Worm (Caenorhabditis elegans) whole organism, L1 larva: ENCODE measurements around the gene T15B7.8.
A peak's percentile ranks its signal among the peaks of the same experiment; 100 is the strongest.

Experiments
- C04F5.9 ChIP-seq: sonication (generic microtip); optimal IDR thresholded peaks from 2 replicates; lab custom pipeline; 2016; ENCODE audit warnings: missing genetic modification characterization, missing compliant biosample characterization
- C34B4.2 ChIP-seq: sonication (generic microtip); optimal IDR thresholded peaks from 2 replicates; lab custom pipeline; 2017; ENCODE audit warnings: mild to moderate bottlenecking, missing genetic modification characterization, missing compliant biosample characterization
- Y116A8C.19 ChIP-seq: sonication (generic microtip); optimal IDR thresholded peaks from 2 replicates; lab custom pipeline; 2016; ENCODE audit warnings: missing compliant biosample characterization, missing genetic modification characterization, borderline replicate concordance
- aha-1 ChIP-seq: fragments of 150-350 bp; optimal IDR thresholded peaks from 2 replicates; lab custom pipeline; 2014; ENCODE audit warnings: missing biosample characterization, missing genetic modification characterization
- aly-2 ChIP-seq: fragments of 150-350 bp; optimal IDR thresholded peaks from 2 replicates; lab custom pipeline; 2014; ENCODE audit warnings: missing biosample characterization, missing genetic modification characterization
- ama-1 ChIP-seq: fragments of 150-350 bp; optimal IDR thresholded peaks from 2 replicates; lab custom pipeline; 2014
- ceh-63 ChIP-seq: fragments of 200-800 bp; sonication (Bioruptor generic); optimal IDR thresholded peaks from 2 replicates; lab custom pipeline; 2018; ENCODE audit warnings: mild to moderate bottlenecking, missing genetic modification characterization, missing compliant biosample characterization
- dsc-1 ChIP-seq: sonication (generic microtip); optimal IDR thresholded peaks from 2 replicates; lab custom pipeline; 2016; ENCODE audit warnings: mild to moderate bottlenecking, missing genetic modification characterization, missing compliant biosample characterization
- efl-1 ChIP-seq, 4 experiments: fragments of 150-350 bp; optimal IDR thresholded peaks in 3 of 4; peaks in 1 of 4; 1 replicate in 1 of 4; 2 replicates in 3 of 4; lab custom pipeline; 2014; ENCODE audit warnings: missing biosample characterization in 2 of 4, missing genetic modification characterization in 2 of 4, missing genetic modification reagents in 2 of 4
- egl-13 ChIP-seq: sonication (generic microtip); optimal IDR thresholded peaks from 2 replicates; lab custom pipeline; 2016; ENCODE audit warnings: missing genotype, missing genetic modification reagents, missing genetic modification characterization, missing compliant biosample characterization
- egl-27 ChIP-seq, 2 experiments: fragments of 150-350 bp in 1 of 2; sonication (generic microtip); optimal IDR thresholded peaks; 3 replicates each; lab custom pipeline; 2017 to 2018; ENCODE audit warnings: missing biosample characterization in 2 of 2, missing genetic modification characterization in 2 of 2, missing genetic modification reagents in 2 of 2
- elt-2 ChIP-seq: sonication (generic microtip); optimal IDR thresholded peaks from 2 replicates; lab custom pipeline; 2016; ENCODE audit warnings: missing genetic modification characterization, mild to moderate bottlenecking, inconsistent platforms, missing compliant biosample characterization, missing genetic modification reagents
- ets-5 ChIP-seq: fragments of 200-800 bp; sonication (Bioruptor generic); IDR thresholded peaks from 2 replicates; pipeline ENCODE4 v1.3.6; 2022; ENCODE audit warnings: missing genetic modification characterization, missing compliant biosample characterization
- fkh-8 ChIP-seq: sonication (generic microtip); optimal IDR thresholded peaks from 2 replicates; lab custom pipeline; 2016; ENCODE audit warnings: mild to moderate bottlenecking, missing genetic modification characterization, missing compliant biosample characterization
- hlh-4 ChIP-seq: sonication (generic microtip); optimal IDR thresholded peaks from 2 replicates; lab custom pipeline; 2016; ENCODE audit warnings: mild to moderate bottlenecking, missing genetic modification characterization, missing compliant biosample characterization
- hpl-2 ChIP-seq: fragments of 150-350 bp; optimal IDR thresholded peaks from 2 replicates; lab custom pipeline; 2014; ENCODE audit warnings: missing biosample characterization, missing genetic modification reagents, missing genetic modification characterization
- irx-1 ChIP-seq: sonication (generic microtip); optimal IDR thresholded peaks from 2 replicates; lab custom pipeline; 2016; ENCODE audit warnings: missing genetic modification characterization, missing compliant biosample characterization
- jun-1 ChIP-seq: fragments of 150-350 bp; optimal IDR thresholded peaks from 2 replicates; lab custom pipeline; 2014; ENCODE audit warnings: missing biosample characterization, missing genetic modification reagents, missing genetic modification characterization
- lin-13 ChIP-seq: fragments of 150-350 bp; optimal IDR thresholded peaks from 2 replicates; lab custom pipeline; 2014; ENCODE audit warnings: missing biosample characterization, missing genetic modification reagents, missing genetic modification characterization
- lin-14 ChIP-seq: fragments of 200-800 bp; sonication (Bioruptor generic); optimal IDR thresholded peaks from 2 replicates; lab custom pipeline; 2018; ENCODE audit warnings: mild to moderate bottlenecking, missing genetic modification characterization, moderate library complexity, missing compliant biosample characterization
- lin-15B ChIP-seq: fragments of 150-350 bp; sonication (generic microtip); optimal IDR thresholded peaks from 3 replicates; lab custom pipeline; 2014; ENCODE audit warnings: missing biosample characterization, missing genetic modification characterization
- lin-35 ChIP-seq, 2 experiments: fragments of 150-350 bp; optimal IDR thresholded peaks; 2 replicates each; lab custom pipeline; 2014; ENCODE audit warnings: missing biosample characterization in 2 of 2, missing genetic modification characterization in 2 of 2, missing genetic modification reagents in 2 of 2
- mep-1 ChIP-seq: fragments of 150-350 bp; optimal IDR thresholded peaks from 2 replicates; lab custom pipeline; 2014; ENCODE audit warnings: missing biosample characterization, missing genetic modification characterization
- nhr-12 ChIP-seq: sonication (generic microtip); optimal IDR thresholded peaks from 2 replicates; lab custom pipeline; 2017; ENCODE audit warnings: missing biosample characterization, missing genetic modification characterization
- nhr-20 ChIP-seq: sonication (generic microtip); optimal IDR thresholded peaks from 2 replicates; lab custom pipeline; 2016; ENCODE audit warnings: mild to moderate bottlenecking, missing genetic modification characterization, missing compliant biosample characterization
- nhr-28 ChIP-seq: fragments of 150-350 bp; optimal IDR thresholded peaks from 2 replicates; lab custom pipeline; 2014; ENCODE audit warnings: missing biosample characterization, missing genetic modification characterization
- nhr-47 ChIP-seq: sonication (generic microtip); optimal IDR thresholded peaks from 2 replicates; lab custom pipeline; 2016; ENCODE audit warnings: mild to moderate bottlenecking, missing genetic modification characterization, moderate library complexity, missing compliant biosample characterization
- nhr-85 ChIP-seq: sonication (generic microtip); peaks from one replicate; lab custom pipeline; 2016; ENCODE audit warnings: missing genetic modification characterization, inconsistent platforms, missing compliant biosample characterization
- pag-3 ChIP-seq: sonication (generic microtip); optimal IDR thresholded peaks from 2 replicates; lab custom pipeline; 2017; ENCODE audit warnings: missing genetic modification characterization, mild to moderate bottlenecking, missing compliant biosample characterization, antibody characterized with exemption, borderline replicate concordance; ENCODE audit not compliant: insufficient read depth
- pqm-1 ChIP-seq: sonication (generic microtip); optimal IDR thresholded peaks from 3 replicates; lab custom pipeline; 2017; ENCODE audit warnings: missing biosample characterization, missing genetic modification characterization
- swsn-7 ChIP-seq: sonication (generic microtip); optimal IDR thresholded peaks from 2 replicates; lab custom pipeline; 2016; ENCODE audit warnings: missing genetic modification characterization, missing compliant biosample characterization
- zip-4 ChIP-seq: fragments of 200-800 bp; sonication (Bioruptor generic); optimal IDR thresholded peaks from 2 replicates; lab custom pipeline; 2018; ENCODE audit warnings: mild to moderate bottlenecking, missing genetic modification characterization, moderate library complexity, missing compliant biosample characterization
- ztf-11 ChIP-seq, 2 experiments: sonication (generic microtip); optimal IDR thresholded peaks; 2 replicates each; lab custom pipeline; 2016 to 2017; ENCODE audit warnings: missing genetic modification characterization in 2 of 2, missing biosample characterization in 1 of 2, missing compliant biosample characterization in 1 of 2

The T15B7.8 gene

ce11 chrV:6817184-6817583 lies 4.4 kb upstream of the T15B7.8 start, which contains the start of gene dmsr-14:
dmsr-14 (minus strand) TSS chrV:6817284.
- TF ChIP-seq hlh-4, result peak; percentile 7
- no peak for TF ChIP-seq zip-4 (GFP tag; lab: Kevin White, UChicago)
- TF ChIP-seq fkh-8, result peak; percentile 48
- no peak for TF ChIP-seq egl-13 (tag; lab: Kevin White, UChicago)

ce11 chrV:6819812-6820211 lies 1.8 kb upstream of the T15B7.8 start, which contains the start of gene dmsr-13:
dmsr-13 (minus strand) TSS chrV:6819912.
- TF ChIP-seq nhr-85 (tag; lab: Kevin White, UChicago) (no peak), mep-1 (tag; lab: Kevin White, UChicago) (no peak), nhr-28 (tag; lab: Kevin White, UChicago) (no peak), nhr-12 (tag; lab: Kevin White, UChicago) (no peak), nhr-20 (tag; lab: Kevin White, UChicago) (no peak), ceh-63 (no peak), pag-3 (tag; lab: Kevin White, UChicago) (no peak), egl-27 (tag; optimal IDR thresholded peaks at IDR 0.05; lab: Kevin White, UChicago) (no peak), jun-1 (tag; lab: Kevin White, UChicago) (no peak), pqm-1 (tag; lab: Kevin White, UChicago) (no peak)
- TF ChIP-seq, all 84 proteins: peak for 0

ce11 chrV:6823432-6823831 lies 1.8 kb downstream of the T15B7.8 start:
- TF ChIP-seq C04F5.9 (tag; lab: Kevin White, UChicago) (no peak), elt-2 (tag; lab: Kevin White, UChicago) (peak; percentile 89), lin-35 (GFP tag; optimal IDR thresholded peaks at IDR 0.05; lab: Kevin White, UChicago) (peak in 1 of 2 experiments; percentile 10), ztf-11 (tag; optimal IDR thresholded peaks at IDR 0.05; lab: Kevin White, UChicago) (no peak), nhr-20 (tag; lab: Kevin White, UChicago) (peak; percentile 6), ama-1 (lab: Kevin White, UChicago) (no peak)
- TF ChIP-seq, all 84 proteins: peak for 3

ce11 chrV:6828786-6829185 lies 7.2 kb downstream of the T15B7.8 start, which contains the start of gene dmsr-15:
dmsr-15 (minus strand) TSS chrV:6828886.
- TF ChIP-seq nhr-28 (tag; lab: Kevin White, UChicago) (no peak), hpl-2 (GFP tag; lab: Kevin White, UChicago) (no peak), C34B4.2 (tag; lab: Kevin White, UChicago) (no peak), lin-13 (no peak), lin-15B (tag; lab: Kevin White, UChicago) (no peak), ceh-63 (no peak), aha-1 (tag; lab: Kevin White, UChicago) (no peak), Y116A8C.19 (tag; lab: Kevin White, UChicago) (no peak), egl-13 (tag; lab: Kevin White, UChicago) (no peak), ets-5 (GFP tag; lab: Robert Waterston, UW) (no peak), swsn-7 (no peak), aly-2 (tag; lab: Kevin White, UChicago) (no peak), irx-1 (tag; lab: Kevin White, UChicago) (no peak), dsc-1 (tag; lab: Kevin White, UChicago) (no peak)

ce11 chrV:6829404-6829803 lies 7.8 kb downstream of the T15B7.8 start, which contains the start of gene col-141:
col-141 (plus strand) TSS chrV:6829704.
- TF ChIP-seq efl-1 (optimal IDR thresholded peaks at IDR 0.05; lab: Kevin White, UChicago) (no peak), efl-1 (GFP tag; optimal IDR thresholded peaks at IDR 0.05 in 1 of 2; lab: Kevin White, UChicago) (peak in 1 of 2 experiments; percentile 9), zip-4 (GFP tag; lab: Kevin White, UChicago) (no peak), lin-14 (GFP tag; lab: Kevin White, UChicago) (no peak), nhr-47 (tag; lab: Kevin White, UChicago) (no peak)
